Fruit fly (Drosophila melanogaster) whole organism: ENCODE measurements around the gene deltaCOP.

Source experiments
- CG8478 ChIP-seq: fragments of >200 bp; optimal IDR thresholded peaks from 2 replicates; lab custom pipeline; 2018; ENCODE audit warnings: inconsistent platforms
- EcR ChIP-seq, 2 experiments: fragments of >200 bp; optimal IDR thresholded peaks; 2 replicates each; lab custom pipeline; 2017; ENCODE audit warnings: missing biosample characterization in 2 of 2, missing genetic modification characterization in 2 of 2, missing genetic modification reagents in 2 of 2
- pan ChIP-seq: fragments of >200 bp; optimal IDR thresholded peaks from 2 replicates; lab custom pipeline; 2017
- psq ChIP-seq: fragments of >200 bp; optimal IDR thresholded peaks from 2 replicates; lab custom pipeline; 2017

dm6 chrX:1908757-1909156 is 47.2 kb upstream of the deltaCOP start, which contains the start of the genes Edem1 and Rbcn-3B:
- no peak for TF ChIP-seq psq (lab: Kevin White, UChicago)
- TF ChIP-seq CG8478 (lab: Kevin White, UChicago), result no peak
- TF ChIP-seq EcR (GFP tag; optimal IDR thresholded peaks at IDR 0.05; lab: Kevin White, UChicago), result no peak
- TF ChIP-seq pan, result no peak
